Worm (Caenorhabditis elegans): ENCODE measurements around the gene glb-2.

ce11 chrIV:7263137-7263536 lies at the start of gene glb-2:
- TF ChIP-seq mdl-1 (tag; optimal IDR thresholded peaks at IDR 0.05) (no peak), egl-27 (tag; optimal IDR thresholded peaks at IDR 0.05) (no peak), aly-2 (tag; optimal IDR thresholded peaks at IDR 0.05) (no peak), nhr-237 (tag; optimal IDR thresholded peaks at IDR 0.05) (no peak)
